Fruit fly (Drosophila melanogaster): Measurements from ENCODE around the gene CG12716.

Gene CG12716

dm6 chrX:12947670-12948069, 28.4 kb downstream of the CG12716 start (continued):
- TF ChIP-seq MTF-1 (GFP tag; optimal IDR thresholded peaks at IDR 0.05; ENCODE audit: borderline replicate concordance) (peak; percentile 67), Dbx (GFP tag; IDR thresholded peaks at IDR 0.05) (no peak), ems (GFP tag; optimal IDR thresholded peaks at IDR 0.05) (no peak), CTCF (GFP tag; optimal IDR thresholded peaks at IDR 0.05) (no peak), lilli (GFP tag; optimal IDR thresholded peaks at IDR 0.05) (no peak), Med (GFP tag) (no peak), CG1792 (GFP tag; optimal IDR thresholded peaks at IDR 0.05) (no peak), CG6854 (GFP tag; optimal IDR thresholded peaks at IDR 0.05) (peak; percentile 15), CG16779 (GFP tag; IDR thresholded peaks at IDR 0.05) (no peak), aop (GFP tag; IDR thresholded peaks at IDR 0.05) (no peak), maf-S (GFP tag; optimal IDR thresholded peaks at IDR 0.05) (no peak), CG12769 (tag; optimal IDR thresholded peaks at IDR 0.05) (no peak), unc-4 (GFP tag; IDR thresholded peaks at IDR 0.05; ENCODE audit: partially characterized antibody) (no peak), CG14965 (GFP tag; optimal IDR thresholded peaks at IDR 0.05; ENCODE audit: borderline replicate concordance) (no peak), CG10979 (tag; optimal IDR thresholded peaks at IDR 0.05) (no peak), br (optimal IDR thresholded peaks at IDR 0.05) (no peak), Trl (optimal IDR thresholded peaks at IDR 0.05) (no peak), Trl (GFP tag; optimal IDR thresholded peaks at IDR 0.05) (no peak), dimm (GFP tag; IDR thresholded peaks at IDR 0.05) (no peak), Tbp (GFP tag; optimal IDR thresholded peaks at IDR 0.05) (no peak), slbo (GFP tag; IDR thresholded peaks at IDR 0.05) (no peak), D (optimal IDR thresholded peaks at IDR 0.05) (no peak), D (GFP tag; optimal IDR thresholded peaks at IDR 0.05) (peak; percentile 35), CG8281 (tag; optimal IDR thresholded peaks at IDR 0.05) (no peak), ro (GFP tag; IDR thresholded peaks at IDR 0.05) (no peak), CG3163 (GFP tag; optimal IDR thresholded peaks at IDR 0.05) (no peak), CG2120 (GFP tag; optimal IDR thresholded peaks at IDR 0.05) (no peak), CG2116 (GFP tag; optimal IDR thresholded peaks at IDR 0.05) (peak; percentile 5), CG3838 (GFP tag; optimal IDR thresholded peaks at IDR 0.05) (no peak), ara (GFP tag; IDR thresholded peaks at IDR 0.05) (peak; percentile 27; the same call in 1 of the 2 replicates), ci (GFP tag; IDR thresholded peaks at IDR 0.05) (no peak; the same call in 1 of the 3 replicates), Oaz (GFP tag; IDR thresholded peaks at IDR 0.05) (no peak), Abd-B (GFP tag; optimal IDR thresholded peaks at IDR 0.05) (no peak), ham (GFP tag; IDR thresholded peaks at IDR 0.05) (no peak), CG16815 (GFP tag; optimal IDR thresholded peaks at IDR 0.05) (no peak), eyg (GFP tag; optimal IDR thresholded peaks at IDR 0.05) (no peak), Adf1 (GFP tag; IDR thresholded peaks at IDR 0.05) (no peak), shn (GFP tag; optimal IDR thresholded peaks at IDR 0.05) (no peak), CG16863 (GFP tag; optimal IDR thresholded peaks at IDR 0.05) (no peak), cad (GFP tag; optimal IDR thresholded peaks at IDR 0.05) (no peak), en (GFP tag; optimal IDR thresholded peaks at IDR 0.05) (no peak), bbx (GFP tag; IDR thresholded peaks at IDR 0.05; ENCODE audit: partially characterized antibody) (no peak), Oli (tag; optimal IDR thresholded peaks at IDR 0.05) (no peak), CG7839 (tag; optimal IDR thresholded peaks at IDR 0.05) (peak; percentile 16), sob (GFP tag; IDR thresholded peaks at IDR 0.05) (no peak), Taf1 (GFP tag; IDR thresholded peaks at IDR 0.05) (no peak), bigmax (GFP tag; optimal IDR thresholded peaks at IDR 0.05) (no peak), CG10267 (tag; optimal IDR thresholded peaks at IDR 0.05) (no peak), CG17328 (GFP tag; IDR thresholded peaks at IDR 0.05) (peak; percentile 50), Hey (tag; optimal IDR thresholded peaks at IDR 0.05) (no peak), Hsf (GFP tag; optimal IDR thresholded peaks at IDR 0.05) (no peak), CG1529 (GFP tag; optimal IDR thresholded peaks at IDR 0.05) (peak; percentile 9), CG4617 (GFP tag; optimal IDR thresholded peaks at IDR 0.05; ENCODE audit: borderline replicate concordance) (no peak), CG10462 (GFP tag; optimal IDR thresholded peaks at IDR 0.05) (no peak), CG8765 (GFP tag; IDR thresholded peaks at IDR 0.05) (no peak)
